Worm (Caenorhabditis elegans) whole organism, L4 larva: ENCODE measurements around the gene exos-4.2.

Source experiments
- F10B5.3 ChIP-seq: sonication (generic microtip); optimal IDR thresholded peaks from 2 replicates; lab custom pipeline; 2016; ENCODE audit warnings: mild to moderate bottlenecking, missing genetic modification characterization, missing compliant biosample characterization
- F26F4.8 ChIP-seq: fragments of 200-800 bp; sonication (Bioruptor generic); conservative IDR thresholded peaks from 2 replicates; pipeline ENCODE4 v1.3.6; 2022; ENCODE audit warnings: missing genetic modification characterization, missing compliant biosample characterization
- F44E2.7 ChIP-seq: fragments of 200-800 bp; sonication (Bioruptor generic); IDR thresholded peaks from 2 replicates; pipeline ENCODE4 v2.1.2; 2022; ENCODE audit warnings: missing genetic modification characterization, missing compliant biosample characterization
- T20F7.1 ChIP-seq: fragments of 200-800 bp; sonication (Bioruptor generic); optimal IDR thresholded peaks from 2 replicates; lab custom pipeline; 2018; ENCODE audit warnings: mild to moderate bottlenecking, missing genetic modification characterization, missing compliant biosample characterization
- Y105C5A.15 ChIP-seq: fragments of 200-800 bp; sonication (Bioruptor generic); IDR thresholded peaks from 2 replicates; pipeline ENCODE4 v1.3.6; 2022; ENCODE audit warnings: missing genetic modification characterization, missing compliant biosample characterization
- aha-1 ChIP-seq: fragments of 150-350 bp; peaks from one replicate; lab custom pipeline; 2014; ENCODE audit warnings: missing biosample characterization, missing genetic modification characterization
- aly-2 ChIP-seq: sonication (generic microtip); optimal IDR thresholded peaks from 2 replicates; lab custom pipeline; 2018; ENCODE audit warnings: missing biosample characterization, missing genetic modification characterization
- ceh-20 ChIP-seq: fragments of 200-800 bp; sonication (Bioruptor generic); IDR thresholded peaks from 2 replicates; pipeline ENCODE4 v1.3.6; 2022; ENCODE audit warnings: missing genetic modification reagents, missing genetic modification characterization, missing compliant biosample characterization
- ceh-28 ChIP-seq: fragments of 150-350 bp; optimal IDR thresholded peaks from 2 replicates; lab custom pipeline; 2014; ENCODE audit warnings: missing biosample characterization, missing genetic modification reagents, missing genetic modification characterization
- ceh-32 ChIP-seq: sonication (generic microtip); optimal IDR thresholded peaks from 2 replicates; lab custom pipeline; 2016; ENCODE audit warnings: mild to moderate bottlenecking, missing genetic modification characterization, missing compliant biosample characterization; ENCODE audit not compliant: poor library complexity
- ceh-44 ChIP-seq: fragments of 200-800 bp; sonication (Bioruptor generic); IDR thresholded peaks from 2 replicates; pipeline ENCODE4 v1.3.6; 2022; ENCODE audit warnings: missing genetic modification reagents, missing genetic modification characterization, missing compliant biosample characterization
- ces-1 ChIP-seq: fragments of 150-350 bp; sonication (generic microtip); optimal IDR thresholded peaks from 4 replicates; lab custom pipeline; 2014; ENCODE audit warnings: missing biosample characterization, missing genetic modification reagents, missing genetic modification characterization
- ctbp-1 ChIP-seq: fragments of 200-800 bp; sonication (Bioruptor generic); IDR thresholded peaks from 2 replicates; pipeline ENCODE4 v1.3.6; 2022; ENCODE audit warnings: missing genetic modification reagents, missing genetic modification characterization, missing compliant biosample characterization
- daf-12 ChIP-seq: fragments of 150-350 bp; optimal IDR thresholded peaks from 2 replicates; lab custom pipeline; 2014; ENCODE audit warnings: missing biosample characterization, missing genetic modification reagents, missing genetic modification characterization
- daf-16 ChIP-seq, 3 experiments: sonication (generic microtip); optimal IDR thresholded peaks; 2 replicates each; lab custom pipeline; 2016 to 2017; ENCODE audit warnings: missing genetic modification characterization in 3 of 3, missing genetic modification reagents in 3 of 3, mild to moderate bottlenecking in 2 of 3, missing compliant biosample characterization in 2 of 3, missing biosample characterization in 1 of 3, moderate library complexity in 1 of 3
- daf-19 ChIP-seq: fragments of 200-800 bp; sonication (Bioruptor generic); conservative IDR thresholded peaks from 2 replicates; pipeline ENCODE4 v1.3.6; 2022; ENCODE audit warnings: missing genetic modification characterization, missing compliant biosample characterization
- dmd-6 ChIP-seq: fragments of 200-800 bp; sonication (Bioruptor generic); IDR thresholded peaks from 2 replicates; pipeline ENCODE4 v1.3.6; 2022; ENCODE audit warnings: missing genetic modification reagents, missing genetic modification characterization, missing compliant biosample characterization
- dmd-9 ChIP-seq: fragments of 200-800 bp; sonication (Bioruptor generic); IDR thresholded peaks from 2 replicates; pipeline ENCODE4 v1.3.6; 2022; ENCODE audit warnings: missing genetic modification reagents, missing genetic modification characterization, missing compliant biosample characterization
- dve-1 ChIP-seq: sonication (generic microtip); optimal IDR thresholded peaks from 2 replicates; lab custom pipeline; 2017; ENCODE audit warnings: antibody characterized with exemption, mild to moderate bottlenecking, missing genetic modification characterization, missing compliant biosample characterization; ENCODE audit not compliant: insufficient read depth
- hlh-11 ChIP-seq: fragments of 200-800 bp; sonication (Bioruptor generic); optimal IDR thresholded peaks from 2 replicates; lab custom pipeline; 2018; ENCODE audit warnings: mild to moderate bottlenecking, missing genetic modification characterization, missing compliant biosample characterization
- hlh-30 ChIP-seq: sonication (generic microtip); optimal IDR thresholded peaks from 2 replicates; lab custom pipeline; 2017; ENCODE audit warnings: antibody characterized with exemption, mild to moderate bottlenecking, missing genetic modification characterization, missing compliant biosample characterization; ENCODE audit not compliant: insufficient read depth
- hmg-1.1 ChIP-seq: fragments of 200-800 bp; sonication (Bioruptor generic); IDR thresholded peaks from 2 replicates; pipeline ENCODE4 v1.3.6; 2022; ENCODE audit warnings: missing genetic modification reagents, missing genetic modification characterization, missing compliant biosample characterization
- jun-1 ChIP-seq: fragments of 150-350 bp; optimal IDR thresholded peaks from 2 replicates; lab custom pipeline; 2014; ENCODE audit warnings: missing biosample characterization, missing genetic modification reagents, missing genetic modification characterization
- lim-7 ChIP-seq: fragments of 200-800 bp; sonication (Bioruptor generic); IDR thresholded peaks from 2 replicates; pipeline ENCODE4 v1.3.6; 2022; ENCODE audit warnings: missing genetic modification characterization, missing compliant biosample characterization
- lin-29 ChIP-seq: fragments of 200-800 bp; sonication (Bioruptor generic); IDR thresholded peaks from 2 replicates; pipeline ENCODE4 v1.3.6; 2022; ENCODE audit warnings: missing genetic modification reagents, missing genetic modification characterization, missing compliant biosample characterization
- lin-38 ChIP-seq: fragments of 200-800 bp; sonication (Bioruptor generic); IDR thresholded peaks from 2 replicates; pipeline ENCODE4 v1.3.6; 2022; ENCODE audit warnings: missing genetic modification reagents, missing genetic modification characterization, missing compliant biosample characterization
- lir-3 ChIP-seq: sonication (generic microtip); optimal IDR thresholded peaks from 2 replicates; lab custom pipeline; 2016; ENCODE audit warnings: mild to moderate bottlenecking, missing genetic modification characterization, missing compliant biosample characterization
- lsy-2 ChIP-seq, 2 experiments: fragments of 150-350 bp in 1 of 2; sonication (generic microtip) in 1 of 2; optimal IDR thresholded peaks; 2 replicates each; lab custom pipeline; 2014 to 2017; ENCODE audit warnings: missing biosample characterization in 2 of 2, missing genetic modification characterization in 2 of 2
- mxl-2 ChIP-seq: fragments of 200-800 bp; sonication (Bioruptor generic); conservative IDR thresholded peaks from 2 replicates; pipeline ENCODE4 v1.3.6; 2022; ENCODE audit warnings: missing genetic modification reagents, missing genetic modification characterization, missing compliant biosample characterization
- nhr-111 ChIP-seq: fragments of 200-800 bp; sonication (Bioruptor generic); optimal IDR thresholded peaks from 2 replicates; lab custom pipeline; 2018; ENCODE audit warnings: mild to moderate bottlenecking, missing genetic modification characterization, missing compliant biosample characterization
- nhr-237 ChIP-seq: sonication (generic microtip); optimal IDR thresholded peaks from 2 replicates; lab custom pipeline; 2017; ENCODE audit warnings: missing biosample characterization, missing genetic modification characterization
- nhr-28 ChIP-seq: fragments of 150-350 bp; optimal IDR thresholded peaks from 2 replicates; lab custom pipeline; 2014; ENCODE audit warnings: missing biosample characterization, missing genetic modification characterization
- nhr-41 ChIP-seq: fragments of 200-800 bp; sonication (Bioruptor generic); IDR thresholded peaks from 2 replicates; pipeline ENCODE4 v1.3.6; 2022; ENCODE audit warnings: missing genetic modification reagents, missing genetic modification characterization, missing compliant biosample characterization
- nhr-77 ChIP-seq: fragments of 150-350 bp; optimal IDR thresholded peaks from 2 replicates; lab custom pipeline; 2014; ENCODE audit warnings: missing biosample characterization, missing genetic modification characterization
- pha-4 ChIP-seq, 2 experiments: fragments of 150-350 bp in 1 of 2; fragments of 200-800 bp in 1 of 2; sonication (Bioruptor generic) in 1 of 2; IDR thresholded peaks in 1 of 2; optimal IDR thresholded peaks in 1 of 2; 2 replicates each; pipeline versions ENCODE4 v1.3.6 to Lab custom; 2014 to 2022; ENCODE audit warnings: missing genetic modification characterization in 2 of 2, missing genetic modification reagents in 2 of 2, missing biosample characterization in 1 of 2, missing compliant biosample characterization in 1 of 2
- php-3 ChIP-seq: fragments of 200-800 bp; sonication (Bioruptor generic); IDR thresholded peaks from 2 replicates; pipeline ENCODE4 v1.3.6; 2022; ENCODE audit warnings: missing genetic modification reagents, missing genetic modification characterization, missing compliant biosample characterization
- pqm-1 ChIP-seq: sonication (generic microtip); optimal IDR thresholded peaks from 2 replicates; lab custom pipeline; 2017; ENCODE audit warnings: missing biosample characterization, missing genetic modification characterization
- rbr-2 ChIP-seq: sonication (generic microtip); optimal IDR thresholded peaks from 2 replicates; lab custom pipeline; 2016; ENCODE audit warnings: missing genotype, missing genetic modification characterization, missing compliant biosample characterization
- skn-1 ChIP-seq: fragments of 150-350 bp; optimal IDR thresholded peaks from 2 replicates; lab custom pipeline; 2014; ENCODE audit warnings: missing biosample characterization, missing genetic modification characterization
- spr-1 ChIP-seq: sonication (generic microtip); optimal IDR thresholded peaks from 2 replicates; lab custom pipeline; 2016; ENCODE audit warnings: mild to moderate bottlenecking, missing genetic modification characterization, missing compliant biosample characterization
- tra-1 ChIP-seq: fragments of 200-800 bp; sonication (Bioruptor generic); IDR thresholded peaks from 2 replicates; pipeline ENCODE4 v1.3.6; 2022; ENCODE audit warnings: missing genetic modification reagents, missing genetic modification characterization, missing compliant biosample characterization
- unc-130 ChIP-seq: sonication (generic microtip); optimal IDR thresholded peaks from 2 replicates; lab custom pipeline; 2016; ENCODE audit warnings: missing genetic modification reagents, missing genetic modification characterization, missing compliant biosample characterization
- zfp-3 ChIP-seq: fragments of 200-800 bp; sonication (Bioruptor generic); conservative IDR thresholded peaks from 2 replicates; pipeline ENCODE4 v1.3.6; 2022; ENCODE audit warnings: missing genetic modification reagents, missing genetic modification characterization, missing compliant biosample characterization
- zip-11 ChIP-seq: fragments of 200-800 bp; sonication (Bioruptor generic); IDR thresholded peaks from 2 replicates; pipeline ENCODE4 v1.3.6; 2022; ENCODE audit warnings: missing genetic modification characterization, missing compliant biosample characterization
- zip-2 ChIP-seq: fragments of 150-350 bp; optimal IDR thresholded peaks from 2 replicates; lab custom pipeline; 2014; ENCODE audit warnings: missing biosample characterization, missing genetic modification characterization
- ztf-7 ChIP-seq: fragments of 150-350 bp; optimal IDR thresholded peaks from 2 replicates; lab custom pipeline; 2014; ENCODE audit warnings: missing biosample characterization, missing genetic modification characterization

The exos-4.2 gene

ce11 chrIII:887874-888299 is 27.9 kb downstream of the exos-4.2 start (continued):
- TF ChIP-seq F26F4.8 (GFP tag; lab: Robert Waterston, UW): no peak
- 0 out of 2 replicates have a peak, but pooled peaks have one; percentile 40 for TF ChIP-seq php-3

- peak; percentile 50 for TF ChIP-seq hlh-30 (tag; lab: Kevin White, UChicago)
- TF ChIP-seq daf-16 (GFP tag; optimal IDR thresholded peaks at IDR 0.05; lab: Kevin White, UChicago): no peak
- peak; percentile 26 for TF ChIP-seq daf-16 (tag; optimal IDR thresholded peaks at IDR 0.05; lab: Kevin White, UChicago)
- peak; percentile 23 for TF ChIP-seq T20F7.1
- peak; percentile 44 for TF ChIP-seq lin-38 (GFP tag; lab: Robert Waterston, UW)
- no peak for TF ChIP-seq F10B5.3 (tag; lab: Kevin White, UChicago)
- TF ChIP-seq hmg-1.1 (GFP tag; lab: Robert Waterston, UW): no peak
- TF ChIP-seq ceh-44 (GFP tag; lab: Robert Waterston, UW): no peak
- no peak for TF ChIP-seq lin-29 (GFP tag; lab: Robert Waterston, UW)
- TF ChIP-seq lsy-2 (tag; optimal IDR thresholded peaks at IDR 0.05; lab: Kevin White, UChicago): peak in 1 of 2 experiments; percentile 52
- TF ChIP-seq mxl-2 (GFP tag; lab: Robert Waterston, UW): no peak
Measured at ce11 chrIII:888983-889549, 29.1 kb downstream of the exos-4.2 start.

DNA sequence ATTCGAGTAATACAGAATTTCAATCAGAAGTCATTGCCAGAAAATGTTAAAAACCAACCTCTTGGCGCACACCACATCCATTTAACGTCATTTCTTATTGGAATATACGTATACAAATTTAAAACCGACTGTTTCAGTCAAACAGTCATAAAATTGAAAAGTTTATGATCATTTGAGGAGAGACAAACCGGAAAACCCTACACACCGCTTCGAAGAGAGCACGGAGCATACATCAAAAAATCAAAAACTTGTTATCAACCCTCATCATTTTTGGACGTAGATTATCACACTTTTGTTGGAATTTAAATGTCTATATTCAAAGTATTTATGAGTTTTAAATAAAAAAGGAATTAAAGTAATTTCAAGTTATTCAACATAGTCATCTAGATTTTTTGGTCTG is 31.0 kb downstream of the exos-4.2 start, which contains the start of gene T24C4.10:
TSS of gene T24C4.10 (minus strand) at position 230 of the 400 bp plus-strand sequence.
- no peak for TF ChIP-seq zip-11 (GFP tag; lab: Robert Waterston, UW)
- no peak for TF ChIP-seq skn-1
- TF ChIP-seq dve-1: peak; percentile 36
- TF ChIP-seq jun-1 (tag; lab: Kevin White, UChicago): no peak
- TF ChIP-seq php-3: peak; percentile 61; the same call in 1 of the 2 replicates
- TF ChIP-seq zip-2 (tag; lab: Kevin White, UChicago): no peak
- TF ChIP-seq rbr-2 (tag; lab: Kevin White, UChicago): no peak
- TF ChIP-seq dmd-9: no peak
- no peak for TF ChIP-seq lim-7 (GFP tag; lab: Robert Waterston, UW)
- TF ChIP-seq ces-1: no peak
- TF ChIP-seq aha-1: no peak
- no peak for TF ChIP-seq nhr-41 (GFP tag; lab: Robert Waterston, UW)
- TF ChIP-seq ceh-32 (tag; lab: Kevin White, UChicago): no peak
- TF ChIP-seq ceh-28: no peak
- TF ChIP-seq spr-1 (tag; lab: Kevin White, UChicago): no peak
- no peak for TF ChIP-seq pha-4 (GFP tag; IDR thresholded peaks at IDR 0.05; lab: Robert Waterston, UW)
- TF ChIP-seq pha-4 (tag; optimal IDR thresholded peaks at IDR 0.05; lab: Kevin White, UChicago): no peak
- TF ChIP-seq Y105C5A.15: no peak
- TF ChIP-seq lsy-2 (tag; optimal IDR thresholded peaks at IDR 0.05; lab: Kevin White, UChicago): no peak
- TF ChIP-seq ztf-7 (tag; lab: Kevin White, UChicago): no peak
- TF ChIP-seq daf-16 (GFP tag; optimal IDR thresholded peaks at IDR 0.05; lab: Kevin White, UChicago): no peak
- peak; percentile 45 for TF ChIP-seq daf-16 (tag; optimal IDR thresholded peaks at IDR 0.05; lab: Kevin White, UChicago)
- TF ChIP-seq aly-2 (tag; lab: Kevin White, UChicago): no peak
- no peak for TF ChIP-seq nhr-237 (tag; lab: Kevin White, UChicago)
- no peak for TF ChIP-seq daf-12 (tag; lab: Kevin White, UChicago)
- TF ChIP-seq nhr-77 (tag; lab: Kevin White, UChicago): peak; percentile 36
- TF ChIP-seq ctbp-1 (GFP tag; lab: Robert Waterston, UW): no peak
- no peak for TF ChIP-seq daf-19 (GFP tag; lab: Robert Waterston, UW)
- TF ChIP-seq hlh-11 (tag; lab: Kevin White, UChicago): peak; percentile 35
- no peak for TF ChIP-seq nhr-111 (GFP tag; lab: Kevin White, UChicago)
- no peak for TF ChIP-seq zfp-3 (GFP tag; lab: Robert Waterston, UW)
- no peak for TF ChIP-seq ceh-20 (GFP tag; lab: Robert Waterston, UW)
- no peak for TF ChIP-seq unc-130 (GFP tag; lab: Kevin White, UChicago)
- peak; percentile 87 for TF ChIP-seq pqm-1 (tag; lab: Kevin White, UChicago)
- TF ChIP-seq F44E2.7: no peak
- TF ChIP-seq dmd-6 (GFP tag; lab: Robert Waterston, UW): peak; percentile 45; the same call in 1 of the 2 replicates
- TF ChIP-seq tra-1 (GFP tag; lab: Robert Waterston, UW): no peak
- TF ChIP-seq nhr-28: peak; percentile 45
- TF ChIP-seq lir-3 (tag; lab: Kevin White, UChicago): no peak
